Worm (Caenorhabditis elegans) whole organism, young adult: Measurements from ENCODE around the gene C08F8.9.

Experiments
- ZK185.1 ChIP-seq: sonication (generic microtip); optimal IDR thresholded peaks from 2 replicates; lab custom pipeline; 2016; ENCODE audit warnings: mild to moderate bottlenecking, missing genetic modification characterization, missing compliant biosample characterization; ENCODE audit not compliant: poor library complexity, severe bottlenecking
- atf-7 ChIP-seq: sonication (generic microtip); optimal IDR thresholded peaks from 2 replicates; lab custom pipeline; 2017; ENCODE audit warnings: mild to moderate bottlenecking, missing genetic modification characterization, missing compliant biosample characterization
- egrh-3 ChIP-seq: fragments of 200-800 bp; sonication (Bioruptor generic); IDR thresholded peaks from 2 replicates; pipeline ENCODE4 v1.3.6; 2022; ENCODE audit warnings: missing genetic modification reagents, missing genetic modification characterization, missing compliant biosample characterization
- let-607 ChIP-seq, 2 experiments: fragments of 200-800 bp in 1 of 2; sonication (Bioruptor generic) in 1 of 2; sonication (generic microtip) in 1 of 2; optimal IDR thresholded peaks; 2 replicates each; lab custom pipeline; 2016 to 2018; ENCODE audit warnings: mild to moderate bottlenecking in 2 of 2, missing compliant biosample characterization in 2 of 2, missing genetic modification characterization in 2 of 2, moderate library complexity in 2 of 2, missing genotype in 1 of 2
- lin-35 ChIP-seq, 3 experiments: fragments of 150-350 bp in 2 of 3; sonication (generic microtip) in 1 of 3; optimal IDR thresholded peaks; 2 replicates each; lab custom pipeline; 2014 to 2018; ENCODE audit warnings: missing biosample characterization in 3 of 3, missing genetic modification characterization in 3 of 3, missing genetic modification reagents in 3 of 3
- mxl-1 ChIP-seq: sonication (generic microtip); optimal IDR thresholded peaks from 2 replicates; lab custom pipeline; 2016; ENCODE audit warnings: missing genetic modification characterization, missing compliant biosample characterization
- nhr-179 ChIP-seq: sonication (generic microtip); optimal IDR thresholded peaks from 2 replicates; lab custom pipeline; 2016; ENCODE audit warnings: mild to moderate bottlenecking, missing genetic modification characterization, missing compliant biosample characterization
- pha-4 ChIP-seq: fragments of 150-350 bp; sonication (generic microtip); optimal IDR thresholded peaks from 2 replicates; lab custom pipeline; 2014; ENCODE audit warnings: missing biosample characterization, missing genetic modification reagents, missing genetic modification characterization
- tbp1 ChIP-seq: fragments of 200-800 bp; sonication (Bioruptor generic); optimal IDR thresholded peaks from 2 replicates; lab custom pipeline; 2018; ENCODE audit warnings: mild to moderate bottlenecking, missing genetic modification characterization, missing compliant biosample characterization
- unc-62 ChIP-seq: fragments of 150-350 bp; optimal IDR thresholded peaks from 2 replicates; lab custom pipeline; 2014; ENCODE audit warnings: missing biosample characterization, missing genetic modification reagents, missing genetic modification characterization
- xnd-1 ChIP-seq: sonication (generic microtip); optimal IDR thresholded peaks from 2 replicates; lab custom pipeline; 2016; ENCODE audit warnings: missing genotype, missing genetic modification reagents, missing genetic modification characterization, missing compliant biosample characterization

ce11 chrIV:11169652-11170051 is 8.7 kb downstream of the C08F8.9 start, which contains the start of gene nhr-67:
- no peak for TF ChIP-seq tbp1 (GFP tag; lab: Kevin White, UChicago)
- no peak for TF ChIP-seq xnd-1 (tag; lab: Kevin White, UChicago)
- no peak for TF ChIP-seq nhr-179 (tag; lab: Kevin White, UChicago)
- TF ChIP-seq atf-7 (tag; lab: Kevin White, UChicago), result no peak
- no peak for TF ChIP-seq let-607 (tag; optimal IDR thresholded peaks at IDR 0.05; lab: Kevin White, UChicago)
- no peak for TF ChIP-seq pha-4
- no peak for TF ChIP-seq lin-35 (GFP tag; optimal IDR thresholded peaks at IDR 0.05; lab: Kevin White, UChicago)
- no peak for TF ChIP-seq mxl-1 (tag; lab: Kevin White, UChicago)
- no peak for TF ChIP-seq unc-62 (GFP tag; lab: Kevin White, UChicago)
- TF ChIP-seq egrh-3, result no peak
- TF ChIP-seq ZK185.1, result no peak
